Worm (Caenorhabditis elegans) whole organism, L1 larva: ENCODE results near the gene clec-160.

Experiments used
- C16A3.4 ChIP-seq: fragments of 150-350 bp; optimal IDR thresholded peaks from 2 replicates; lab custom pipeline; 2014; ENCODE audit warnings: missing biosample characterization, missing genetic modification characterization
- C34B4.2 ChIP-seq: sonication (generic microtip); optimal IDR thresholded peaks from 2 replicates; lab custom pipeline; 2017; ENCODE audit warnings: mild to moderate bottlenecking, missing genetic modification characterization, missing compliant biosample characterization
- alr-1 ChIP-seq: fragments of 200-800 bp; sonication (Bioruptor generic); optimal IDR thresholded peaks from 2 replicates; lab custom pipeline; 2018; ENCODE audit warnings: borderline replicate concordance, mild to moderate bottlenecking, missing genetic modification characterization, missing compliant biosample characterization
- ama-1 ChIP-seq: fragments of 150-350 bp; optimal IDR thresholded peaks from 2 replicates; lab custom pipeline; 2014
- ceh-8 ChIP-seq: fragments of 200-800 bp; sonication (Bioruptor generic); optimal IDR thresholded peaks from 2 replicates; lab custom pipeline; 2018; ENCODE audit warnings: mild to moderate bottlenecking, missing genetic modification characterization, moderate library complexity, missing compliant biosample characterization
- ceh-82 ChIP-seq, 3 experiments: fragments of 150-350 bp in 1 of 3; sonication (generic microtip) in 2 of 3; optimal IDR thresholded peaks; 2 replicates each; lab custom pipeline; 2014 to 2017; ENCODE audit warnings: missing biosample characterization in 3 of 3, missing genetic modification characterization in 3 of 3
- ceh-90 ChIP-seq: sonication (generic microtip); optimal IDR thresholded peaks from 2 replicates; lab custom pipeline; 2016; ENCODE audit warnings: missing genetic modification characterization, missing compliant biosample characterization
- ces-1 ChIP-seq: fragments of 150-350 bp; optimal IDR thresholded peaks from 2 replicates; lab custom pipeline; 2014; ENCODE audit warnings: missing biosample characterization, missing genetic modification reagents, missing genetic modification characterization
- dpl-1 ChIP-seq, 3 experiments: fragments of 150-350 bp in 2 of 3; sonication (generic microtip) in 1 of 3; optimal IDR thresholded peaks; 2 replicates each; lab custom pipeline; 2014 to 2017; ENCODE audit warnings: missing biosample characterization in 3 of 3, missing genetic modification characterization in 3 of 3, missing genetic modification reagents in 3 of 3
- efl-3 ChIP-seq: fragments of 200-800 bp; sonication (Bioruptor generic); optimal IDR thresholded peaks from 2 replicates; lab custom pipeline; 2018; ENCODE audit warnings: mild to moderate bottlenecking, missing genetic modification characterization, missing compliant biosample characterization
- egl-13 ChIP-seq: sonication (generic microtip); optimal IDR thresholded peaks from 2 replicates; lab custom pipeline; 2016; ENCODE audit warnings: missing genotype, missing genetic modification reagents, missing genetic modification characterization, missing compliant biosample characterization
- egl-27 ChIP-seq, 2 experiments: fragments of 150-350 bp in 1 of 2; sonication (generic microtip); optimal IDR thresholded peaks; 3 replicates each; lab custom pipeline; 2017 to 2018; ENCODE audit warnings: missing biosample characterization in 2 of 2, missing genetic modification characterization in 2 of 2, missing genetic modification reagents in 2 of 2
- elt-2 ChIP-seq: sonication (generic microtip); optimal IDR thresholded peaks from 2 replicates; lab custom pipeline; 2016; ENCODE audit warnings: missing genetic modification characterization, mild to moderate bottlenecking, inconsistent platforms, missing compliant biosample characterization, missing genetic modification reagents
- fkh-10 ChIP-seq: sonication (generic microtip); optimal IDR thresholded peaks from 2 replicates; lab custom pipeline; 2017; ENCODE audit warnings: missing biosample characterization, missing genetic modification reagents, missing genetic modification characterization
- fkh-4 ChIP-seq: sonication (generic microtip); optimal IDR thresholded peaks from 2 replicates; lab custom pipeline; 2016; ENCODE audit warnings: missing compliant biosample characterization, missing genetic modification characterization, borderline replicate concordance
- fkh-8 ChIP-seq: sonication (generic microtip); optimal IDR thresholded peaks from 2 replicates; lab custom pipeline; 2016; ENCODE audit warnings: mild to moderate bottlenecking, missing genetic modification characterization, missing compliant biosample characterization
- fos-1 ChIP-seq: fragments of 150-350 bp; optimal IDR thresholded peaks from 2 replicates; lab custom pipeline; 2014; ENCODE audit warnings: missing biosample characterization, missing genetic modification characterization
- grh-1 ChIP-seq: fragments of 200-800 bp; sonication (Bioruptor generic); IDR thresholded peaks from 2 replicates; pipeline ENCODE4 v1.3.6; 2022; ENCODE audit warnings: missing genetic modification reagents, missing genetic modification characterization, missing compliant biosample characterization
- hlh-17 ChIP-seq: fragments of 200-800 bp; sonication (Bioruptor generic); optimal IDR thresholded peaks from 2 replicates; lab custom pipeline; 2018; ENCODE audit warnings: missing genetic modification characterization, mild to moderate bottlenecking, missing compliant biosample characterization, moderate library complexity, borderline replicate concordance
- hpl-2 ChIP-seq: fragments of 150-350 bp; optimal IDR thresholded peaks from 2 replicates; lab custom pipeline; 2014; ENCODE audit warnings: missing biosample characterization, missing genetic modification reagents, missing genetic modification characterization
- isw-1 ChIP-seq: fragments of 200-800 bp; sonication (Bioruptor generic); IDR thresholded peaks from 2 replicates; pipeline ENCODE4 v1.3.6; 2022; ENCODE audit warnings: missing genetic modification characterization, missing compliant biosample characterization
- jun-1 ChIP-seq: fragments of 150-350 bp; optimal IDR thresholded peaks from 2 replicates; lab custom pipeline; 2014; ENCODE audit warnings: missing biosample characterization, missing genetic modification reagents, missing genetic modification characterization
- lin-13 ChIP-seq: fragments of 150-350 bp; optimal IDR thresholded peaks from 2 replicates; lab custom pipeline; 2014; ENCODE audit warnings: missing biosample characterization, missing genetic modification reagents, missing genetic modification characterization
- lin-14 ChIP-seq: fragments of 200-800 bp; sonication (Bioruptor generic); optimal IDR thresholded peaks from 2 replicates; lab custom pipeline; 2018; ENCODE audit warnings: mild to moderate bottlenecking, missing genetic modification characterization, moderate library complexity, missing compliant biosample characterization
- lin-15B ChIP-seq: fragments of 150-350 bp; sonication (generic microtip); optimal IDR thresholded peaks from 3 replicates; lab custom pipeline; 2014; ENCODE audit warnings: missing biosample characterization, missing genetic modification characterization
- lin-35 ChIP-seq, 2 experiments: fragments of 150-350 bp; optimal IDR thresholded peaks; 2 replicates each; lab custom pipeline; 2014; ENCODE audit warnings: missing biosample characterization in 2 of 2, missing genetic modification characterization in 2 of 2, missing genetic modification reagents in 2 of 2
- lir-3 ChIP-seq: sonication (generic microtip); optimal IDR thresholded peaks from 2 replicates; lab custom pipeline; 2016; ENCODE audit warnings: mild to moderate bottlenecking, missing genetic modification characterization, moderate library complexity, missing compliant biosample characterization; ENCODE audit not compliant: poor library complexity
- lsy-2 ChIP-seq, 2 experiments: fragments of 150-350 bp; optimal IDR thresholded peaks; 2 replicates each; lab custom pipeline; 2014; ENCODE audit warnings: missing biosample characterization in 2 of 2, missing genetic modification characterization in 2 of 2
- mdl-1 ChIP-seq, 2 experiments: fragments of 150-350 bp; optimal IDR thresholded peaks; 2 replicates each; lab custom pipeline; 2014 to 2017; ENCODE audit warnings: missing biosample characterization in 2 of 2, missing genetic modification characterization in 2 of 2, inconsistent platforms in 1 of 2
- mef-2 ChIP-seq: fragments of 150-350 bp; optimal IDR thresholded peaks from 2 replicates; lab custom pipeline; 2014; ENCODE audit warnings: missing biosample characterization, missing genetic modification characterization
- mep-1 ChIP-seq: fragments of 150-350 bp; optimal IDR thresholded peaks from 2 replicates; lab custom pipeline; 2014; ENCODE audit warnings: missing biosample characterization, missing genetic modification characterization
- nhr-11 ChIP-seq: fragments of 150-350 bp; optimal IDR thresholded peaks from 2 replicates; lab custom pipeline; 2014; ENCODE audit warnings: missing biosample characterization, missing genetic modification characterization
- nhr-12 ChIP-seq: sonication (generic microtip); optimal IDR thresholded peaks from 2 replicates; lab custom pipeline; 2017; ENCODE audit warnings: missing biosample characterization, missing genetic modification characterization
- nhr-19 ChIP-seq: fragments of 200-800 bp; sonication (Bioruptor generic); conservative IDR thresholded peaks from 2 replicates; pipeline ENCODE4 v1.3.6; 2022; ENCODE audit warnings: missing genetic modification characterization, missing compliant biosample characterization
- nhr-20 ChIP-seq: sonication (generic microtip); optimal IDR thresholded peaks from 2 replicates; lab custom pipeline; 2016; ENCODE audit warnings: mild to moderate bottlenecking, missing genetic modification characterization, missing compliant biosample characterization
- nhr-237 ChIP-seq: fragments of 150-350 bp; optimal IDR thresholded peaks from 2 replicates; lab custom pipeline; 2014; ENCODE audit warnings: missing biosample characterization, missing genetic modification characterization
- nhr-47 ChIP-seq: sonication (generic microtip); optimal IDR thresholded peaks from 2 replicates; lab custom pipeline; 2016; ENCODE audit warnings: mild to moderate bottlenecking, missing genetic modification characterization, moderate library complexity, missing compliant biosample characterization
- nhr-71 ChIP-seq: sonication (generic microtip); optimal IDR thresholded peaks from 2 replicates; lab custom pipeline; 2016; ENCODE audit warnings: mild to moderate bottlenecking, missing genetic modification characterization, moderate library complexity, missing compliant biosample characterization
- nhr-76 ChIP-seq: sonication (generic microtip); optimal IDR thresholded peaks from 2 replicates; lab custom pipeline; 2017; ENCODE audit warnings: missing biosample characterization, missing genetic modification characterization
- nhr-77 ChIP-seq: fragments of 150-350 bp; optimal IDR thresholded peaks from 2 replicates; lab custom pipeline; 2014; ENCODE audit warnings: missing biosample characterization, missing genetic modification characterization
- nhr-84 ChIP-seq: sonication (generic microtip); optimal IDR thresholded peaks from 2 replicates; lab custom pipeline; 2017; ENCODE audit warnings: missing biosample characterization, missing genetic modification characterization
- nhr-85 ChIP-seq: sonication (generic microtip); peaks from one replicate; lab custom pipeline; 2016; ENCODE audit warnings: missing genetic modification characterization, inconsistent platforms, missing compliant biosample characterization
- pax-3 ChIP-seq: fragments of 200-800 bp; sonication (Bioruptor generic); optimal IDR thresholded peaks from 2 replicates; lab custom pipeline; 2018; ENCODE audit warnings: mild to moderate bottlenecking, missing genetic modification characterization, moderate library complexity, missing compliant biosample characterization
- pqm-1 ChIP-seq: sonication (generic microtip); optimal IDR thresholded peaks from 3 replicates; lab custom pipeline; 2017; ENCODE audit warnings: missing biosample characterization, missing genetic modification characterization
- sox-4 ChIP-seq: sonication (generic microtip); optimal IDR thresholded peaks from 2 replicates; lab custom pipeline; 2016; ENCODE audit warnings: missing genetic modification characterization, missing compliant biosample characterization
- sptf-1 ChIP-seq: fragments of 150-350 bp; optimal IDR thresholded peaks from 2 replicates; lab custom pipeline; 2014; ENCODE audit warnings: missing biosample characterization, missing genetic modification characterization
- sup-37 ChIP-seq: fragments of 200-800 bp; sonication (Bioruptor generic); optimal IDR thresholded peaks from 2 replicates; lab custom pipeline; 2018; ENCODE audit warnings: mild to moderate bottlenecking, missing genetic modification characterization, missing compliant biosample characterization
- tbx-2 ChIP-seq: sonication (generic microtip); optimal IDR thresholded peaks from 2 replicates; lab custom pipeline; 2016; ENCODE audit warnings: missing genetic modification characterization, missing compliant biosample characterization
- tlp-1 ChIP-seq: fragments of 150-350 bp; optimal IDR thresholded peaks from 2 replicates; lab custom pipeline; 2014; ENCODE audit warnings: missing biosample characterization, missing genetic modification characterization
- unc-62 ChIP-seq: fragments of 150-350 bp; optimal IDR thresholded peaks from 2 replicates; lab custom pipeline; 2014; ENCODE audit warnings: missing biosample characterization, missing genetic modification reagents, missing genetic modification characterization
- zag-1 ChIP-seq: fragments of 150-350 bp; optimal IDR thresholded peaks from 2 replicates; lab custom pipeline; 2014; ENCODE audit warnings: missing biosample characterization, missing genetic modification characterization
- zip-4 ChIP-seq: fragments of 200-800 bp; sonication (Bioruptor generic); optimal IDR thresholded peaks from 2 replicates; lab custom pipeline; 2018; ENCODE audit warnings: mild to moderate bottlenecking, missing genetic modification characterization, moderate library complexity, missing compliant biosample characterization
- ztf-4 ChIP-seq: fragments of 150-350 bp; optimal IDR thresholded peaks from 2 replicates; lab custom pipeline; 2014; ENCODE audit warnings: missing biosample characterization, missing genetic modification characterization

clec-160 gene

DNA sequence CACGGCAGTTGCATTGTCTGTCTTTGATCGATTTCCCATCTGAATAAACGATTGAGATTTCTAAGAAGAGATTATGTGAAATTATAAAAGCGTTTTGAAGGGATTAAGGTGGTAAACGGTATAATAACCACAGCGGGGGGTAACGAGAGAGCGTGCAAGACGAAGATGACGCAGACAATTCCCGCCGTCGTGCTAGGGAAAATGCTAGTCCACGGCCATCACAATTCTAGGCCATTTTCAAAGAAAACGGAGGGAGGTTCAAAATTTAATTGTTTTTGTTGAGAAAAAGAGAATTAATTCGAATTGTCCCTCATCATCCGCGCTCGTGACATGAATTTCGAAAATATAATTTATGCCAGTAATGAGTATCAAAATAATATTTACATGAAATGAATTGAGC lies 43.3 kb upstream of the clec-160 start, which contains the start of gene F10E9.11:
TSS of gene F10E9.11 (minus strand) at position 161 of the 400 bp plus-strand sequence.
- peak; percentile 30 for TF ChIP-seq fos-1 (tag; lab: Kevin White, UChicago)
- TF ChIP-seq lin-15B (tag; lab: Kevin White, UChicago): no peak
- TF ChIP-seq fkh-10 (GFP tag; lab: Kevin White, UChicago): peak; percentile 26
- TF ChIP-seq nhr-11 (tag; lab: Kevin White, UChicago): no peak
- TF ChIP-seq egl-27 (tag; optimal IDR thresholded peaks at IDR 0.05; lab: Kevin White, UChicago): no peak
- TF ChIP-seq lir-3 (tag; lab: Kevin White, UChicago): peak; percentile 96
- peak; percentile 84 for TF ChIP-seq nhr-19 (GFP tag; lab: Robert Waterston, UW)
- TF ChIP-seq lin-13 (GFP tag; lab: Kevin White, UChicago): peak; percentile 75
- TF ChIP-seq ceh-8 (GFP tag; lab: Kevin White, UChicago): peak; percentile 45
- no peak for TF ChIP-seq C34B4.2
- no peak for TF ChIP-seq nhr-12 (tag; lab: Kevin White, UChicago)
- TF ChIP-seq mep-1 (tag; lab: Kevin White, UChicago): peak; percentile 95
- TF ChIP-seq sup-37 (GFP tag; lab: Kevin White, UChicago): no peak
- no peak for TF ChIP-seq mef-2 (tag; lab: Kevin White, UChicago)
- TF ChIP-seq efl-3 (GFP tag; lab: Kevin White, UChicago): no peak
- TF ChIP-seq sptf-1 (tag; lab: Kevin White, UChicago): no peak
- TF ChIP-seq fkh-4: peak; percentile 96
- TF ChIP-seq hpl-2 (GFP tag; lab: Kevin White, UChicago): no peak
- TF ChIP-seq unc-62 (GFP tag; lab: Kevin White, UChicago): no peak
- TF ChIP-seq pqm-1 (tag; lab: Kevin White, UChicago): no peak
- peak; percentile 88 to 92 for TF ChIP-seq lsy-2 (tag; optimal IDR thresholded peaks at IDR 0.05; lab: Kevin White, UChicago)
- peak; percentile 91 for TF ChIP-seq sox-4 (tag; lab: Kevin White, UChicago)
- TF ChIP-seq lin-35 (GFP tag; optimal IDR thresholded peaks at IDR 0.05; lab: Kevin White, UChicago): peak; percentile 98
- TF ChIP-seq ztf-4 (tag; lab: Kevin White, UChicago): peak; percentile 57
- peak; percentile 82 for TF ChIP-seq egl-13 (tag; lab: Kevin White, UChicago)
- peak; percentile 92 for TF ChIP-seq tbx-2 (tag; lab: Kevin White, UChicago)
- peak; percentile 96 for TF ChIP-seq dpl-1 (GFP tag; optimal IDR thresholded peaks at IDR 0.05; lab: Kevin White, UChicago)
- peak; percentile 76 for TF ChIP-seq jun-1 (tag; lab: Kevin White, UChicago)
- TF ChIP-seq zag-1 (tag; lab: Kevin White, UChicago): no peak
- TF ChIP-seq isw-1 (GFP tag; lab: Robert Waterston, UW): peak; percentile 76
- peak; percentile 36 for TF ChIP-seq nhr-77 (tag; lab: Kevin White, UChicago)
- peak; percentile 62 for TF ChIP-seq ama-1
- peak in 1 of 2 experiments; percentile 62 for TF ChIP-seq mdl-1 (tag; optimal IDR thresholded peaks at IDR 0.05; lab: Kevin White, UChicago)
- peak; percentile 86 for TF ChIP-seq fkh-8
- peak; percentile 93 for TF ChIP-seq nhr-71
- peak; percentile 96 for TF ChIP-seq nhr-85
- TF ChIP-seq ceh-90 (tag; lab: Kevin White, UChicago): peak; percentile 92
- TF ChIP-seq nhr-76 (tag; lab: Kevin White, UChicago): no peak
- TF ChIP-seq tlp-1 (tag; lab: Kevin White, UChicago): no peak
- TF ChIP-seq pax-3 (tag; lab: Kevin White, UChicago): peak; percentile 88
- peak; percentile 86 for TF ChIP-seq nhr-20 (tag; lab: Kevin White, UChicago)
- TF ChIP-seq alr-1 (tag; lab: Kevin White, UChicago): no peak
- TF ChIP-seq nhr-47: peak; percentile 94
- peak; percentile 9 for TF ChIP-seq elt-2 (tag; lab: Kevin White, UChicago)
- TF ChIP-seq nhr-237 (tag; lab: Kevin White, UChicago): peak; percentile 2
- no peak for TF ChIP-seq hlh-17 (GFP tag; lab: Kevin White, UChicago)
- TF ChIP-seq nhr-84 (tag; lab: Kevin White, UChicago): no peak
- TF ChIP-seq C16A3.4 (tag; lab: Kevin White, UChicago): peak; percentile 81
- no peak; the same call in 1 of the 2 replicates for TF ChIP-seq grh-1
- peak; percentile 48 for TF ChIP-seq zip-4
- TF ChIP-seq ceh-82 (tag; optimal IDR thresholded peaks at IDR 0.05; lab: Kevin White, UChicago): peak; percentile 71 to 77 (median 74)
- peak; percentile 85 for TF ChIP-seq lin-14 (GFP tag; lab: Kevin White, UChicago)
- no peak for TF ChIP-seq ces-1
